Fruit fly (Drosophila melanogaster) whole organism, pupa: ENCODE data around the gene CG9391.

Experiments used
- CG10348 ChIP-seq: fragments of 200-800 bp; sonication (Bioruptor generic); IDR thresholded peaks from 2 replicates; pipeline ENCODE4 v1.3.6; 2022; ENCODE audit warnings: missing biosample characterization, missing genetic modification characterization
- CG12605 ChIP-seq: fragments of 200-800 bp; sonication (Bioruptor generic); IDR thresholded peaks from 2 replicates; pipeline ENCODE4 v1.3.6; 2022; ENCODE audit warnings: missing biosample characterization, missing genetic modification characterization
- CG13204 ChIP-seq: fragments of 200-800 bp; sonication (Bioruptor generic); optimal IDR thresholded peaks from 2 replicates; lab custom pipeline; 2018; ENCODE audit warnings: missing biosample characterization, mild to moderate bottlenecking, missing genetic modification characterization, moderate library complexity
- CG14655 ChIP-seq: fragments of 200-800 bp; sonication (Bioruptor generic); optimal IDR thresholded peaks from 3 replicates; lab custom pipeline; 2017; ENCODE audit warnings: mild to moderate bottlenecking, missing biosample characterization, missing genetic modification reagents, missing genetic modification characterization
- CG15710 ChIP-seq: fragments of 200-800 bp; sonication (Bioruptor generic); optimal IDR thresholded peaks from 2 replicates; lab custom pipeline; 2018; ENCODE audit warnings: missing biosample characterization, mild to moderate bottlenecking, missing genetic modification characterization, moderate library complexity
- CG17806 ChIP-seq: fragments of 200-800 bp; sonication (Bioruptor generic); optimal IDR thresholded peaks from 2 replicates; lab custom pipeline; 2018; ENCODE audit warnings: missing biosample characterization, mild to moderate bottlenecking, missing genetic modification characterization, moderate library complexity
- CG32121 ChIP-seq: fragments of 200-800 bp; sonication (Bioruptor generic); IDR thresholded peaks from 2 replicates; pipeline ENCODE4 v1.3.6; 2022; ENCODE audit warnings: missing biosample characterization, missing genetic modification characterization
- CG34367 ChIP-seq: fragments of 200-800 bp; sonication (Bioruptor generic); optimal IDR thresholded peaks from 2 replicates; lab custom pipeline; 2018; ENCODE audit warnings: missing biosample characterization, mild to moderate bottlenecking, missing genetic modification characterization
- CG4496 ChIP-seq: fragments of 200-800 bp; sonication (Bioruptor generic); IDR thresholded peaks from 3 replicates; pipeline ENCODE4 v1.3.6; 2022; ENCODE audit warnings: missing biosample characterization, missing genetic modification characterization
- CG8159 ChIP-seq: fragments of 200-800 bp; sonication (Bioruptor generic); optimal IDR thresholded peaks from 3 replicates; lab custom pipeline; 2018; ENCODE audit warnings: missing biosample characterization, mild to moderate bottlenecking, missing genetic modification characterization, moderate library complexity
- CG8301 ChIP-seq: fragments of 200-800 bp; sonication (Bioruptor generic); optimal IDR thresholded peaks from 2 replicates; lab custom pipeline; 2018; ENCODE audit warnings: missing biosample characterization, mild to moderate bottlenecking, missing genetic modification characterization
- CG9948 ChIP-seq: fragments of 200-800 bp; sonication (Bioruptor generic); optimal IDR thresholded peaks from 2 replicates; lab custom pipeline; 2018; ENCODE audit warnings: missing biosample characterization, mild to moderate bottlenecking, missing genetic modification characterization, moderate library complexity
- D1 ChIP-seq: fragments of 200-800 bp; sonication (Bioruptor generic); optimal IDR thresholded peaks from 2 replicates; lab custom pipeline; 2018; ENCODE audit warnings: missing biosample characterization, mild to moderate bottlenecking, missing genetic modification characterization, moderate library complexity
- EcR ChIP-seq: fragments of 200-800 bp; sonication (Bioruptor generic); optimal IDR thresholded peaks from 3 replicates; lab custom pipeline; 2019; ENCODE audit warnings: missing biosample characterization, missing genetic modification characterization, mild to moderate bottlenecking, moderate library complexity, missing genetic modification reagents
- Ets98B ChIP-seq: fragments of 200-800 bp; sonication (Bioruptor generic); IDR thresholded peaks from 2 replicates; pipeline ENCODE4 v1.3.6; 2022; ENCODE audit warnings: missing biosample characterization, missing genetic modification characterization
- Pif1A ChIP-seq: fragments of 200-800 bp; sonication (Bioruptor generic); optimal IDR thresholded peaks from 3 replicates; lab custom pipeline; 2016; ENCODE audit warnings: missing biosample characterization, missing genetic modification characterization
- Pif1B ChIP-seq: fragments of 200-800 bp; sonication (Bioruptor generic); optimal IDR thresholded peaks from 3 replicates; lab custom pipeline; 2016; ENCODE audit warnings: missing biosample characterization, missing genetic modification characterization
- fd96Ca ChIP-seq: fragments of 200-800 bp; sonication (Bioruptor generic); IDR thresholded peaks from 3 replicates; pipeline ENCODE4 v1.3.6; 2022; ENCODE audit warnings: missing biosample characterization, missing genetic modification characterization
- gl ChIP-seq: fragments of 200-800 bp; sonication (Bioruptor generic); optimal IDR thresholded peaks from 2 replicates; lab custom pipeline; 2018; ENCODE audit warnings: missing biosample characterization, mild to moderate bottlenecking, missing genetic modification characterization
- rn ChIP-seq: fragments of 200-800 bp; sonication (Bioruptor generic); IDR thresholded peaks from 2 replicates; pipeline ENCODE4 v1.3.6; 2022; ENCODE audit warnings: missing biosample characterization, missing genetic modification characterization

Gene CG9391

DNA sequence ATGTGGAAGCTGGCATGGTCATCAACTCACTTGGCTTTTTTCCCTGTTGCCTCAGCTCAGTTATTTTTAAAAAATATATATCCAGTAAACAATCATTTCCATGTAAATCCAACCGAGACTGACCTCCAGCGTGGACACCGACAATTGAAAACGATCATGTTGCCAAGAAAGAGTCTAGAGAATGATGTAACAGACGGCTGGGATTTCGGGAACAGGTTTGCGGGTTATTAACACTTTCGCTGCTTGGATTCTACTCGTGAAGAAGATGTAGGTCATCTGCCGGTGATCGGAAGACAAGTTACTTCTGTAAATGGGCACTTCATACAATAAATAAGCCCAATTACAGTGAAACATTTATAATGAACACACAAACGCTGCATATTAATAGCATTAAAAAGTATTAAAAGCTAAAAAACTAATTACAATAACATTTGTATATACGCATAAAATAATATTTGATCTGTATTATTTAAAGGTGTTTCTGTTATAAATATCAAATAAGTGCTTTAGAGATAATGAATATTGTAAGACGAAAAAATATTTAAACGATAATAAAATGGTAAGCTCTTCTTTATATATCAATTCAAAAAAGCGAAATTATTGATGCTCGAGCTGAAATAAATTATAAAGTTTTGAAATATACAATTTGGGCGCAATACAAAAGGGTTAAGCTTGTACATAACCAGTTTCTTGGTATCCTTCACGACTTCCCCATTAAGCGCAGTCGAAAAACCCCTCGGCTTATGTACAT is 33.8 kb upstream of the CG9391 start:
- TF ChIP-seq CG8301 (no peak), Pif1A (GFP tag; lab: Kevin White, UChicago) (no peak), CG13204 (GFP tag; lab: Kevin White, UChicago) (no peak), CG8159 (tag; lab: Kevin White, UChicago) (peak; percentile 67), EcR (GFP tag; lab: Kevin White, UChicago) (peak; percentile 91), Ets98B (GFP tag; lab: Robert Waterston, UW) (no peak), CG9948 (tag; lab: Kevin White, UChicago) (peak; percentile 8), rn (GFP tag; lab: Robert Waterston, UW) (no peak), CG15710 (peak; percentile 51), CG34367 (tag; lab: Kevin White, UChicago) (no peak)

DNA sequence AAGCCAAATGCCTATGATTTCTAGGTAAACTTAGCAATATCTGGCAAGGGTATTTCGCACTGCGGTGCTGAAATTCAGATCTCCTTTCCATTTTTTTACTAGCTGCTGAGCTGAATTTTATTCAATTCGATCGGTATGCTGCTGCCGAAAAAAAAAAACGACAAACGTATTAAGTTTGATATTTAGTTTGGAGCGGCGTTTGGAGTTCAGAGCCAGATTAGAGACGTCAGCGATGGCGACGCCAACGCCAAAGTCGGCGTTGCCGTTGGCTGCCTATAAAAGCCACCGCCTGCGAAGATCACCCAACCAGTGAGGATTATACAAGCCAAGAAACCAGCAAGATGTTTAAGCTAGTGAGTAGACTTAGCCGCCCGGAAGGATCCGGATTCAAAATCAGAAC is 32.1 kb upstream of the CG9391 start, which contains the start of gene Cpr78Cc:
TSS of gene Cpr78Cc (plus strand) at position 301 of the 400 bp plus-strand sequence.
- no peak for TF ChIP-seq CG32121 (GFP tag; lab: Robert Waterston, UW)
- no peak for TF ChIP-seq CG15710
- TF ChIP-seq CG13204 (GFP tag; lab: Kevin White, UChicago) = no peak
- TF ChIP-seq Pif1B (GFP tag; lab: Kevin White, UChicago) = no peak
- TF ChIP-seq Pif1A (GFP tag; lab: Kevin White, UChicago) = no peak
- TF ChIP-seq CG12605 (GFP tag; lab: Robert Waterston, UW) = no peak
- TF ChIP-seq D1 = no peak
- TF ChIP-seq EcR (GFP tag; lab: Kevin White, UChicago) = no peak

DNA sequence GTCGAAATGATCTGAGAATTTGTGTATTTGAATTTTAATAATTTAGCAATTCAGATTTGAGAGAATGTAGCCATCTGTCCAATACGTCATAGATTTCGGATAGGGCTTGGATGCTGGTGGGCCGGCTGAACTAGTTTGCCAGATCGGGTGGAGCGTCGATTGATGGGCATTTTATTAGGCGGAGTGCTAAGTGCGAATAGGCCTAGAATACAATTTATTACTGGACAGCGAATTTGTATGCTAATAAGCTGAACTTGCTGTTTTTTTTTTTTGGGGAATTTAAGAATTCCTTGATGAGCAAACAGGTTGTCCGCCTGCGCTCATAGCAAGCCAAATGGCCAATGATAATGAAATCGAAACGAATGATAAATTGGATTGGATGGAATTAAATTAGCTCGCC is 31.1 kb upstream of the CG9391 start:
- TF ChIP-seq CG17806 (tag; lab: Kevin White, UChicago) (no peak), Ets98B (GFP tag; lab: Robert Waterston, UW) (no peak), CG4496 (GFP tag; lab: Robert Waterston, UW) (no peak), EcR (GFP tag; lab: Kevin White, UChicago) (no peak), CG13204 (GFP tag; lab: Kevin White, UChicago) (no peak), rn (GFP tag; lab: Robert Waterston, UW) (no peak), D1 (no peak)
- TF ChIP-seq, all 21 proteins: peak for 0

DNA sequence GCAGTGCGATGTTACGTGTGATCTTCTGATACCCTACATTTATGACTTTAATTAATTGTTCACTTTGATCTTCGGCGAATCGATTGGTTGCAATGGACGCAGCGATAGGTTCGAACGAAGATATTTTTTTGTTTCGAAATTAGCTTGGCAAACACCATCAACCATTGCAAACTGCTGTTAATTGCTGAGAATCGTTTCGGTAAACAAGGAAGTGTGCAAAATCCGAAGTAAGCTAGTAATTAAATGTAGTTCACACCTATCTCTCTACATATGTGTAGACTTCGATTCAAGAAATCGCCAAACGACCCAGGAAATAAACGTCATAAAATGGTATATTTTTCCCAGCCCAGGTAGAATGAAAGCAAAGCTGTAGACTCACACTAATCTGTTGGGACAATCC is 30.2 kb upstream of the CG9391 start, which contains the start of gene CG43702:
TSS of gene CG43702 (plus strand) at position 301 of the 400 bp plus-strand sequence.
- TF ChIP-seq D1 (no peak), Pif1A (GFP tag; lab: Kevin White, UChicago) (no peak), CG9948 (tag; lab: Kevin White, UChicago) (no peak), CG14655 (GFP tag; lab: Kevin White, UChicago) (no peak), Pif1B (GFP tag; lab: Kevin White, UChicago) (no peak), fd96Ca (GFP tag; lab: Robert Waterston, UW) (no peak), CG15710 (no peak), rn (GFP tag; lab: Robert Waterston, UW) (no peak), CG8301 (no peak), CG13204 (GFP tag; lab: Kevin White, UChicago) (no peak), CG8159 (tag; lab: Kevin White, UChicago) (no peak)
- TF ChIP-seq, all 21 proteins: peak for 0

DNA sequence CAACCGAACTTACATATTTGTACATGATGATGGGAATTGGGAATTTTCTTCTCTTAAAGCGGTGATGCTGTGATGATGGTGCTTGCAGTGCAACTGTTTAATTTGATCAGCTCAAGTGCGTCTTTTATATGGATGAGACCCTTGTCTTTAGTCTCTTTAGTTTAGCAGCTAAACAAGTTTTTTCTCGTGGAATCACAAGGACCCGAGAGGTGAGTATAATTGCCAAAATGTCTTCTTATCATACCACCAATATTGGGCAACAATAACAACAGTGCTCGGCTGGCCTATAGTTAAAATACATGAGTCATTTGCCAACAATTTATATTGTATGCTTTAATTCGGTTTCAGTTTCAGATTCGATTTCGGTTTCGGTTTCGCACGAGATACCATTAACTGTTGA is 29.6 kb upstream of the CG9391 start, which contains the start of gene Edg78E:
TSS of gene Edg78E (minus strand) at position 101 of the 400 bp plus-strand sequence.
- TF ChIP-seq CG12605 (GFP tag; lab: Robert Waterston, UW) (no peak), gl (no peak), Ets98B (GFP tag; lab: Robert Waterston, UW) (no peak), CG10348 (GFP tag; lab: Robert Waterston, UW) (no peak), CG13204 (GFP tag; lab: Kevin White, UChicago) (no peak), CG4496 (GFP tag; lab: Robert Waterston, UW) (no peak), fd96Ca (GFP tag; lab: Robert Waterston, UW) (no peak), CG8301 (no peak), CG14655 (GFP tag; lab: Kevin White, UChicago) (no peak), D1 (no peak), rn (GFP tag; lab: Robert Waterston, UW) (no peak), Pif1A (GFP tag; lab: Kevin White, UChicago) (no peak), CG15710 (no peak), CG34367 (tag; lab: Kevin White, UChicago) (no peak), CG9948 (tag; lab: Kevin White, UChicago) (no peak), CG32121 (GFP tag; lab: Robert Waterston, UW) (no peak), CG17806 (tag; lab: Kevin White, UChicago) (no peak)

DNA sequence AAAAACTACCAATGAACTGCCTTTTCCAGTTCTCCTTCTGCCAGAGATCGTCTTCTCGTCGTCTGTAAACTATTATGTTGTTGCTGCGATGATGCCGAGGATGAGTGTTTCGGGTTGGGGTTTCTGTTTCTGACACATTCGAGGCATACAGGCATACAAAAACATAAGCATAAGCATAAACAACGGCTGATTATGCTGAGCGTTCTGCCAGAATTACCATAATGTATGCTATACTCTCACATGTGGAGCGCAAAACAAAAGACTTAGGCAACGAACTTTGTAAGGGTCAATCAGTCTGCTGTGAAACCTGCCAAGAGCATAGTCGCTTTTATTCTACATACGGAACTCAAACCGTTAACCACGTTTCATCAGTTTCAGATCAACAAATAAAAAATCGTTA is 26.1 kb upstream of the CG9391 start, which contains the start of gene Cpr78Cb:
TSS of gene Cpr78Cb (plus strand) at position 291 of the 400 bp plus-strand sequence.
- TF ChIP-seq CG4496 (GFP tag; lab: Robert Waterston, UW) (no peak), CG8301 (no peak), CG15710 (no peak), fd96Ca (GFP tag; lab: Robert Waterston, UW) (no peak), CG10348 (GFP tag; lab: Robert Waterston, UW) (no peak), Pif1B (GFP tag; lab: Kevin White, UChicago) (no peak), CG34367 (tag; lab: Kevin White, UChicago) (no peak), rn (GFP tag; lab: Robert Waterston, UW) (no peak), CG9948 (tag; lab: Kevin White, UChicago) (no peak), CG13204 (GFP tag; lab: Kevin White, UChicago) (no peak), CG32121 (GFP tag; lab: Robert Waterston, UW) (no peak), EcR (GFP tag; lab: Kevin White, UChicago) (no peak)
- TF ChIP-seq, all 21 proteins: peak for 0
